Fruit fly (Drosophila melanogaster): Measurements from ENCODE around the gene CG31373.

CG31373 gene

dm6 chr3R:10659563-10659962 lies 49.6 kb downstream of the CG31373 start:
- no peak for TF ChIP-seq noc (tag; optimal IDR thresholded peaks at IDR 0.05)

DNA sequence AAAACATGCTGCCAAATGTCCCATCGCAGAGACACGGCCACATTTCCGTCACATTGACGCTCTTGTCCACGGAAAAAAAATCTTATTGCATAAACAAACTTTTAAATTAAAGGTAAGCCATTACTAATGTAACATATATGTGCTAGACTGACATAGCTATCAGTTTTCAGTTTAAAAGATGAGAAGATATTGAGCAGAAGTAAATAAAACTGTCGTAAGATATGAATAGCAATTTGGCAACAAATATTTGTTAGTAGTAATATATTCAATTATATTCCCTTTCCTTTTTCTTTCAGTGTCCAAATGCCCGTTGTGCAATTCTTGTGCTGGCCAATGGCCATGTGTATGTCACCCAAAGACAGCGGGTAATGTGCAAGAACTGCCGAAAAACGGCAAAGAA lies 50.4 kb downstream of the CG31373 start:
- TF ChIP-seq noc (tag; optimal IDR thresholded peaks at IDR 0.05) = no peak

Data from whole organism, larva.